Worm (Caenorhabditis elegans) whole organism, young adult: ENCODE data around the gene F10E7.11.

Experiments used
- B0019.2 ChIP-seq: fragments of 200-800 bp; sonication (Bioruptor generic); conservative IDR thresholded peaks from 2 replicates; pipeline ENCODE4 v1.3.6; 2022; ENCODE audit warnings: missing genetic modification reagents, missing genetic modification characterization, missing compliant biosample characterization
- B0035.1 ChIP-seq: sonication (generic microtip); optimal IDR thresholded peaks from 2 replicates; lab custom pipeline; 2016; ENCODE audit warnings: missing genetic modification characterization, mild to moderate bottlenecking, missing compliant biosample characterization, missing genotype, missing genetic modification reagents
- B0336.3 ChIP-seq: fragments of 200-800 bp; sonication (Bioruptor generic); IDR thresholded peaks from 2 replicates; pipeline ENCODE4 v1.3.6; 2022; ENCODE audit warnings: missing genetic modification characterization, missing compliant biosample characterization
- C06A6.2 ChIP-seq: fragments of 200-800 bp; sonication (Bioruptor generic); conservative IDR thresholded peaks from 2 replicates; pipeline ENCODE4 v1.3.6; 2022; ENCODE audit warnings: missing genetic modification characterization, missing compliant biosample characterization
- F22D6.2 ChIP-seq: sonication (generic microtip); optimal IDR thresholded peaks from 2 replicates; lab custom pipeline; 2016; ENCODE audit warnings: mild to moderate bottlenecking, missing genetic modification characterization, missing compliant biosample characterization
- F23B12.7 ChIP-seq: sonication (generic microtip); optimal IDR thresholded peaks from 2 replicates; lab custom pipeline; 2017; ENCODE audit warnings: missing genetic modification characterization, mild to moderate bottlenecking, missing compliant biosample characterization, antibody characterized with exemption, moderate library complexity; ENCODE audit not compliant: insufficient read depth
- F57C9.4 ChIP-seq: sonication (generic microtip); optimal IDR thresholded peaks from 2 replicates; lab custom pipeline; 2017; ENCODE audit warnings: mild to moderate bottlenecking, missing genetic modification characterization, missing compliant biosample characterization
- ZK185.1 ChIP-seq: sonication (generic microtip); optimal IDR thresholded peaks from 2 replicates; lab custom pipeline; 2016; ENCODE audit warnings: mild to moderate bottlenecking, missing genetic modification characterization, missing compliant biosample characterization; ENCODE audit not compliant: poor library complexity, severe bottlenecking
- akir-1 ChIP-seq: fragments of 200-800 bp; sonication (Bioruptor generic); optimal IDR thresholded peaks from 2 replicates; lab custom pipeline; 2018; ENCODE audit warnings: mild to moderate bottlenecking, missing genetic modification characterization, moderate library complexity, missing compliant biosample characterization
- ama-1 ChIP-seq, 3 experiments: fragments of 150-350 bp in 1 of 3; sonication (generic microtip) in 2 of 3; optimal IDR thresholded peaks; 2 replicates each; lab custom pipeline; 2014 to 2018; ENCODE audit warnings: missing biosample characterization in 2 of 3, missing genetic modification characterization in 2 of 3, missing genetic modification reagents in 2 of 3
- aptf-3 ChIP-seq: fragments of 200-800 bp; sonication (Bioruptor generic); IDR thresholded peaks from 2 replicates; pipeline ENCODE4 v1.3.6; 2022; ENCODE audit warnings: missing genetic modification characterization, missing compliant biosample characterization
- atf-7 ChIP-seq: sonication (generic microtip); optimal IDR thresholded peaks from 2 replicates; lab custom pipeline; 2017; ENCODE audit warnings: mild to moderate bottlenecking, missing genetic modification characterization, missing compliant biosample characterization
- attf-3 ChIP-seq: fragments of 200-800 bp; sonication (Bioruptor generic); conservative IDR thresholded peaks from 2 replicates; pipeline ENCODE4 v1.3.6; 2022; ENCODE audit warnings: missing genetic modification reagents, missing genetic modification characterization, missing compliant biosample characterization
- attf-6 ChIP-seq: fragments of 200-800 bp; sonication (Bioruptor generic); IDR thresholded peaks from 2 replicates; pipeline ENCODE4 v1.3.6; 2022; ENCODE audit warnings: missing genetic modification reagents, missing genetic modification characterization, missing compliant biosample characterization
- bed-1 ChIP-seq: fragments of 200-800 bp; sonication (Bioruptor generic); IDR thresholded peaks from 2 replicates; pipeline ENCODE4 v1.3.6; 2022; ENCODE audit warnings: missing genetic modification reagents, missing genetic modification characterization, missing compliant biosample characterization
- ccch-3 ChIP-seq: fragments of 200-800 bp; sonication (Bioruptor generic); optimal IDR thresholded peaks from 2 replicates; lab custom pipeline; 2018; ENCODE audit warnings: mild to moderate bottlenecking, missing genetic modification characterization, missing compliant biosample characterization
- cebp-2 ChIP-seq: fragments of 200-800 bp; sonication (Bioruptor generic); IDR thresholded peaks from 2 replicates; pipeline ENCODE4 v1.3.6; 2022; ENCODE audit warnings: missing genetic modification characterization, missing compliant biosample characterization
- ceh-100 ChIP-seq: fragments of 200-800 bp; sonication (Bioruptor generic); IDR thresholded peaks from 2 replicates; pipeline ENCODE4 v1.3.6; 2022; ENCODE audit warnings: missing genetic modification reagents, missing genetic modification characterization, missing compliant biosample characterization
- ceh-27 ChIP-seq: fragments of 200-800 bp; sonication (Bioruptor generic); optimal IDR thresholded peaks from 2 replicates; lab custom pipeline; 2018; ENCODE audit warnings: mild to moderate bottlenecking, missing genetic modification characterization, moderate library complexity, missing compliant biosample characterization
- dpl-1 ChIP-seq: fragments of 150-350 bp; optimal IDR thresholded peaks from 2 replicates; lab custom pipeline; 2014; ENCODE audit warnings: missing biosample characterization, missing genetic modification reagents, missing genetic modification characterization
- egl-18 ChIP-seq: fragments of 200-800 bp; sonication (Bioruptor generic); IDR thresholded peaks from 2 replicates; pipeline ENCODE4 v1.3.6; 2022; ENCODE audit warnings: missing genetic modification reagents, missing genetic modification characterization, missing compliant biosample characterization
- him-1 ChIP-seq: sonication (generic microtip); optimal IDR thresholded peaks from 2 replicates; lab custom pipeline; 2016; ENCODE audit warnings: missing genotype, missing genetic modification reagents, missing genetic modification characterization, missing compliant biosample characterization
- hlh-26 ChIP-seq: fragments of 200-800 bp; sonication (Bioruptor generic); conservative IDR thresholded peaks from 2 replicates; pipeline ENCODE4 v1.3.6; 2022; ENCODE audit warnings: missing genetic modification reagents, missing genetic modification characterization, missing compliant biosample characterization
- hsf-1 ChIP-seq: fragments of 200-800 bp; sonication (Bioruptor generic); IDR thresholded peaks from 2 replicates; pipeline ENCODE4 v1.3.6; 2022; ENCODE audit warnings: missing genetic modification reagents, missing genetic modification characterization, missing compliant biosample characterization
- lin-26 ChIP-seq: fragments of 200-800 bp; sonication (Bioruptor generic); IDR thresholded peaks from 2 replicates; pipeline ENCODE4 v1.3.6; 2022; ENCODE audit warnings: missing genetic modification reagents, missing genetic modification characterization, missing compliant biosample characterization
- lin-35 ChIP-seq, 3 experiments: fragments of 150-350 bp in 2 of 3; sonication (generic microtip) in 1 of 3; optimal IDR thresholded peaks; 2 replicates each; lab custom pipeline; 2014 to 2018; ENCODE audit warnings: missing biosample characterization in 3 of 3, missing genetic modification characterization in 3 of 3, missing genetic modification reagents in 3 of 3
- lin-40 ChIP-seq: sonication (generic microtip); optimal IDR thresholded peaks from 2 replicates; lab custom pipeline; 2016; ENCODE audit warnings: missing genetic modification characterization, mild to moderate bottlenecking, missing compliant biosample characterization, missing genotype, missing genetic modification reagents
- lir-1 ChIP-seq: fragments of 200-800 bp; sonication (Bioruptor generic); conservative IDR thresholded peaks from 2 replicates; pipeline ENCODE4 v1.3.6; 2022; ENCODE audit warnings: missing genetic modification reagents, missing genetic modification characterization, missing compliant biosample characterization
- lsl-1 ChIP-seq: fragments of 200-800 bp; sonication (Bioruptor generic); optimal IDR thresholded peaks from 2 replicates; lab custom pipeline; 2018; ENCODE audit warnings: mild to moderate bottlenecking, missing genetic modification characterization, moderate library complexity, missing compliant biosample characterization
- lsy-27 ChIP-seq: sonication (generic microtip); optimal IDR thresholded peaks from 2 replicates; lab custom pipeline; 2017; ENCODE audit warnings: missing genetic modification characterization, mild to moderate bottlenecking, missing compliant biosample characterization, antibody characterized with exemption, missing genotype, borderline replicate concordance; ENCODE audit not compliant: insufficient read depth
- madf-3 ChIP-seq: fragments of 200-800 bp; sonication (Bioruptor generic); IDR thresholded peaks from 2 replicates; pipeline ENCODE4 v1.3.6; 2022; ENCODE audit warnings: missing genetic modification reagents, missing genetic modification characterization, missing compliant biosample characterization
- nfya-1 ChIP-seq: sonication (generic microtip); optimal IDR thresholded peaks from 2 replicates; lab custom pipeline; 2017; ENCODE audit warnings: antibody characterized with exemption, missing compliant biosample characterization, missing genetic modification characterization, borderline replicate concordance; ENCODE audit not compliant: insufficient read depth
- nhr-120 ChIP-seq: fragments of 200-800 bp; sonication (Bioruptor generic); IDR thresholded peaks from 2 replicates; pipeline ENCODE4 v1.3.6; 2022; ENCODE audit warnings: missing genetic modification characterization, missing compliant biosample characterization
- nhr-27 ChIP-seq: fragments of 200-800 bp; sonication (Bioruptor generic); optimal IDR thresholded peaks from 2 replicates; lab custom pipeline; 2018; ENCODE audit warnings: mild to moderate bottlenecking, missing genetic modification characterization, moderate library complexity, missing compliant biosample characterization
- nhr-80 ChIP-seq: sonication (generic microtip); optimal IDR thresholded peaks from 2 replicates; lab custom pipeline; 2016; ENCODE audit warnings: missing genetic modification characterization, missing compliant biosample characterization
- repo-1 ChIP-seq: sonication (generic microtip); optimal IDR thresholded peaks from 2 replicates; lab custom pipeline; 2017; ENCODE audit warnings: mild to moderate bottlenecking, missing genetic modification characterization, missing compliant biosample characterization
- snpc-1.1 ChIP-seq: sonication (generic microtip); optimal IDR thresholded peaks from 2 replicates; lab custom pipeline; 2017; ENCODE audit warnings: missing genetic modification characterization, mild to moderate bottlenecking, missing compliant biosample characterization, antibody characterized with exemption, moderate library complexity, missing genotype, missing genetic modification reagents; ENCODE audit not compliant: insufficient read depth
- somi-1 ChIP-seq: fragments of 200-800 bp; sonication (Bioruptor generic); optimal IDR thresholded peaks from 2 replicates; lab custom pipeline; 2018; ENCODE audit warnings: mild to moderate bottlenecking, missing genetic modification characterization, missing compliant biosample characterization
- tbp1 ChIP-seq: fragments of 200-800 bp; sonication (Bioruptor generic); optimal IDR thresholded peaks from 2 replicates; lab custom pipeline; 2018; ENCODE audit warnings: mild to moderate bottlenecking, missing genetic modification characterization, missing compliant biosample characterization
- tlf-1 ChIP-seq: fragments of 200-800 bp; sonication (Bioruptor generic); optimal IDR thresholded peaks from 2 replicates; lab custom pipeline; 2018; ENCODE audit warnings: mild to moderate bottlenecking, missing genetic modification characterization, missing compliant biosample characterization
- unc-62 ChIP-seq: fragments of 150-350 bp; optimal IDR thresholded peaks from 2 replicates; lab custom pipeline; 2014; ENCODE audit warnings: missing biosample characterization, missing genetic modification reagents, missing genetic modification characterization
- zfh-2 ChIP-seq: fragments of 200-800 bp; sonication (Bioruptor generic); conservative IDR thresholded peaks from 2 replicates; pipeline ENCODE4 v1.3.6; 2022; ENCODE audit warnings: missing genetic modification reagents, missing genetic modification characterization, missing compliant biosample characterization
- ztf-18 ChIP-seq: sonication (generic microtip); optimal IDR thresholded peaks from 2 replicates; lab custom pipeline; 2016; ENCODE audit warnings: missing genotype, mild to moderate bottlenecking, missing genetic modification characterization, missing compliant biosample characterization
- ztf-22 ChIP-seq: fragments of 200-800 bp; sonication (Bioruptor generic); optimal IDR thresholded peaks from 2 replicates; lab custom pipeline; 2018; ENCODE audit warnings: mild to moderate bottlenecking, missing genetic modification characterization, moderate library complexity, missing compliant biosample characterization
- ztf-25 ChIP-seq: fragments of 200-800 bp; sonication (Bioruptor generic); IDR thresholded peaks from 2 replicates; pipeline ENCODE4 v1.3.6; 2022; ENCODE audit warnings: missing genetic modification reagents, missing genetic modification characterization, missing compliant biosample characterization
- ztf-26 ChIP-seq: sonication (generic microtip); optimal IDR thresholded peaks from 2 replicates; lab custom pipeline; 2017; ENCODE audit warnings: missing genetic modification characterization, missing compliant biosample characterization
- ztf-6 ChIP-seq: fragments of 200-800 bp; sonication (Bioruptor generic); IDR thresholded peaks from 2 replicates; pipeline ENCODE4 v1.3.6; 2022; ENCODE audit warnings: missing genetic modification reagents, missing genetic modification characterization, missing compliant biosample characterization

F10E7.11 gene

DNA sequence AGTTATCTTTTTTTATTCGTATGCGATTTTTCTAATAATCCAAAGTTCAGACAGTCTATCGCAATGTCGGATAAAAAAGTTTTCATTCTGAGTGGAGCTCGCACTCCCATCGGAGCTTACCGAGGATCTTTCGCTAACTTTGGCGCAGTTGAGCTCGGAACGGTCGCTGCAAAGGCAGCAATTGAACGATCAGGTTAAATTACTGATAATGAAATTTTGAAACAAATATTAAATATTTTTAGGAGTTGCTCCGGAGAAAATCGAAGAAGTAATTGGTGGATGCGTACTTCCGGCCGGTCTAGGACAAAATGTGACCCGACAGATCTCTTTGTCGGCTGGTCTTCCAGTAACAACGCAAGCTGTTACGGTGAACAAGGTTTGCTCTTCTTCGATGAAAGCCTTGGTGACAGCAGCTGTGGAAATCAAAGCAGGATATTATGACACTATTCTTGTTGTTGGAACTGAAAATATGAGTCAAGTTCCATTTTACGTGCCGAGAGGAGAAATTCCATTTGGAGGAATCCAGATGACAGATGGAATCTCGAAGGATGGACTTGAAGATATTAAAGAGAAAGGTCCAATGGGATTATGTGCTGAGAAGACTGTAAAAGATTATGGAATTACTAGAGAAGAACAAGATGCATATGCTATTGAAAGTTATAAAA lies 47.0 kb downstream of the F10E7.11 start, which contains the start of gene T02G5.7 (continued):
- TF ChIP-seq ceh-27 (GFP tag; lab: Kevin White, UChicago) (no peak), lsl-1 (GFP tag; lab: Kevin White, UChicago) (no peak), F22D6.2 (tag; lab: Kevin White, UChicago) (no peak), ztf-18 (tag; lab: Kevin White, UChicago) (peak; percentile 15), lin-26 (GFP tag; lab: Robert Waterston, UW) (no peak), ztf-25 (GFP tag; lab: Robert Waterston, UW) (no peak), C06A6.2 (0 out of 2 replicates have a peak, but pooled peaks have one; percentile 44), ztf-22 (GFP tag; lab: Kevin White, UChicago) (peak; percentile 20), cebp-2 (GFP tag; lab: Robert Waterston, UW) (no peak), ccch-3 (no peak), nhr-27 (no peak), nhr-120 (no peak), madf-3 (no peak), him-1 (no peak), attf-6 (GFP tag; lab: Robert Waterston, UW) (no peak), F23B12.7 (no peak), ama-1 (optimal IDR thresholded peaks at IDR 0.05; lab: Kevin White, UChicago) (peak; percentile 29), ama-1 (GFP tag; optimal IDR thresholded peaks at IDR 0.05; lab: Kevin White, UChicago) (no peak), ceh-100 (GFP tag; lab: Robert Waterston, UW) (no peak; the same call in 1 of the 2 replicates), snpc-1.1 (tag; lab: Kevin White, UChicago) (no peak), repo-1 (peak; percentile 8), hlh-26 (GFP tag; lab: Robert Waterston, UW) (no peak), lin-35 (GFP tag; optimal IDR thresholded peaks at IDR 0.05; lab: Kevin White, UChicago) (peak in 1 of 3 experiments; percentile 3), hsf-1 (GFP tag; lab: Robert Waterston, UW) (no peak), lsy-27 (tag; lab: Kevin White, UChicago) (no peak), lin-40 (tag; lab: Kevin White, UChicago) (no peak), atf-7 (tag; lab: Kevin White, UChicago) (no peak), B0035.1 (tag; lab: Kevin White, UChicago) (no peak), tbp1 (GFP tag; lab: Kevin White, UChicago) (no peak), ZK185.1 (tag; lab: Kevin White, UChicago) (no peak), tlf-1 (GFP tag; lab: Kevin White, UChicago) (no peak), ztf-6 (no peak), zfh-2 (no peak), attf-3 (GFP tag; lab: Robert Waterston, UW) (no peak), somi-1 (GFP tag; lab: Kevin White, UChicago) (no peak), lir-1 (no peak), egl-18 (no peak), akir-1 (GFP tag; lab: Kevin White, UChicago) (no peak), unc-62 (GFP tag; lab: Kevin White, UChicago) (no peak), B0019.2 (no peak), F57C9.4 (tag; lab: Kevin White, UChicago) (no peak), bed-1 (no peak), B0336.3 (GFP tag; lab: Robert Waterston, UW) (peak; percentile 59; the same call in 1 of the 2 replicates), aptf-3 (GFP tag; lab: Robert Waterston, UW) (no peak), dpl-1 (GFP tag; lab: Kevin White, UChicago) (no peak), nhr-80 (tag; lab: Kevin White, UChicago) (no peak), ztf-26 (no peak), nfya-1 (tag; lab: Kevin White, UChicago) (no peak)
